Fruit fly (Drosophila melanogaster) whole organism, pupa: Measurements from ENCODE around the gene Piezo.

ENCODE experiments used
- CG10348 ChIP-seq: fragments of 200-800 bp; sonication (Bioruptor generic); IDR thresholded peaks from 2 replicates; pipeline ENCODE4 v1.3.6; 2022; ENCODE audit warnings: missing biosample characterization, missing genetic modification characterization
- CG12605 ChIP-seq: fragments of 200-800 bp; sonication (Bioruptor generic); IDR thresholded peaks from 2 replicates; pipeline ENCODE4 v1.3.6; 2022; ENCODE audit warnings: missing biosample characterization, missing genetic modification characterization
- CG13204 ChIP-seq: fragments of 200-800 bp; sonication (Bioruptor generic); optimal IDR thresholded peaks from 2 replicates; lab custom pipeline; 2018; ENCODE audit warnings: missing biosample characterization, mild to moderate bottlenecking, missing genetic modification characterization, moderate library complexity
- CG14655 ChIP-seq: fragments of 200-800 bp; sonication (Bioruptor generic); optimal IDR thresholded peaks from 3 replicates; lab custom pipeline; 2017; ENCODE audit warnings: mild to moderate bottlenecking, missing biosample characterization, missing genetic modification reagents, missing genetic modification characterization
- CG15710 ChIP-seq: fragments of 200-800 bp; sonication (Bioruptor generic); optimal IDR thresholded peaks from 2 replicates; lab custom pipeline; 2018; ENCODE audit warnings: missing biosample characterization, mild to moderate bottlenecking, missing genetic modification characterization, moderate library complexity
- CG17806 ChIP-seq: fragments of 200-800 bp; sonication (Bioruptor generic); optimal IDR thresholded peaks from 2 replicates; lab custom pipeline; 2018; ENCODE audit warnings: missing biosample characterization, mild to moderate bottlenecking, missing genetic modification characterization, moderate library complexity
- CG32121 ChIP-seq: fragments of 200-800 bp; sonication (Bioruptor generic); IDR thresholded peaks from 2 replicates; pipeline ENCODE4 v1.3.6; 2022; ENCODE audit warnings: missing biosample characterization, missing genetic modification characterization
- CG34367 ChIP-seq: fragments of 200-800 bp; sonication (Bioruptor generic); optimal IDR thresholded peaks from 2 replicates; lab custom pipeline; 2018; ENCODE audit warnings: missing biosample characterization, mild to moderate bottlenecking, missing genetic modification characterization
- CG4496 ChIP-seq: fragments of 200-800 bp; sonication (Bioruptor generic); IDR thresholded peaks from 3 replicates; pipeline ENCODE4 v1.3.6; 2022; ENCODE audit warnings: missing biosample characterization, missing genetic modification characterization
- CG8159 ChIP-seq: fragments of 200-800 bp; sonication (Bioruptor generic); optimal IDR thresholded peaks from 3 replicates; lab custom pipeline; 2018; ENCODE audit warnings: missing biosample characterization, mild to moderate bottlenecking, missing genetic modification characterization, moderate library complexity
- CG8301 ChIP-seq: fragments of 200-800 bp; sonication (Bioruptor generic); optimal IDR thresholded peaks from 2 replicates; lab custom pipeline; 2018; ENCODE audit warnings: missing biosample characterization, mild to moderate bottlenecking, missing genetic modification characterization
- CG9948 ChIP-seq: fragments of 200-800 bp; sonication (Bioruptor generic); optimal IDR thresholded peaks from 2 replicates; lab custom pipeline; 2018; ENCODE audit warnings: missing biosample characterization, mild to moderate bottlenecking, missing genetic modification characterization, moderate library complexity
- D1 ChIP-seq: fragments of 200-800 bp; sonication (Bioruptor generic); optimal IDR thresholded peaks from 2 replicates; lab custom pipeline; 2018; ENCODE audit warnings: missing biosample characterization, mild to moderate bottlenecking, missing genetic modification characterization, moderate library complexity
- EcR ChIP-seq: fragments of 200-800 bp; sonication (Bioruptor generic); optimal IDR thresholded peaks from 3 replicates; lab custom pipeline; 2019; ENCODE audit warnings: missing biosample characterization, missing genetic modification characterization, mild to moderate bottlenecking, moderate library complexity, missing genetic modification reagents
- Ets98B ChIP-seq: fragments of 200-800 bp; sonication (Bioruptor generic); IDR thresholded peaks from 2 replicates; pipeline ENCODE4 v1.3.6; 2022; ENCODE audit warnings: missing biosample characterization, missing genetic modification characterization
- Pif1A ChIP-seq: fragments of 200-800 bp; sonication (Bioruptor generic); optimal IDR thresholded peaks from 3 replicates; lab custom pipeline; 2016; ENCODE audit warnings: missing biosample characterization, missing genetic modification characterization
- Pif1B ChIP-seq: fragments of 200-800 bp; sonication (Bioruptor generic); optimal IDR thresholded peaks from 3 replicates; lab custom pipeline; 2016; ENCODE audit warnings: missing biosample characterization, missing genetic modification characterization
- Snoo ChIP-seq: fragments of 200-800 bp; sonication (Bioruptor generic); optimal IDR thresholded peaks from 3 replicates; lab custom pipeline; 2017; ENCODE audit warnings: missing biosample characterization, mild to moderate bottlenecking, missing genetic modification characterization, inconsistent platforms
- fd96Ca ChIP-seq: fragments of 200-800 bp; sonication (Bioruptor generic); IDR thresholded peaks from 3 replicates; pipeline ENCODE4 v1.3.6; 2022; ENCODE audit warnings: missing biosample characterization, missing genetic modification characterization
- gl ChIP-seq: fragments of 200-800 bp; sonication (Bioruptor generic); optimal IDR thresholded peaks from 2 replicates; lab custom pipeline; 2018; ENCODE audit warnings: missing biosample characterization, mild to moderate bottlenecking, missing genetic modification characterization
- rn ChIP-seq: fragments of 200-800 bp; sonication (Bioruptor generic); IDR thresholded peaks from 2 replicates; pipeline ENCODE4 v1.3.6; 2022; ENCODE audit warnings: missing biosample characterization, missing genetic modification characterization

The Piezo gene

dm6 chr2L:8129996-8130641 is 32.8 kb upstream of the Piezo start:
- TF ChIP-seq EcR (GFP tag; lab: Kevin White, UChicago) (peak; percentile 59), Ets98B (GFP tag; lab: Robert Waterston, UW) (no peak), D1 (no peak)

dm6 chr2L:8130729-8131128 is 32.1 kb upstream of the Piezo start:
- TF ChIP-seq CG8301 (tag; lab: Kevin White, UChicago) = no peak
- no peak for TF ChIP-seq CG4496 (GFP tag; lab: Robert Waterston, UW)
- no peak for TF ChIP-seq Pif1A
- TF ChIP-seq CG9948 (tag; lab: Kevin White, UChicago) = no peak

DNA sequence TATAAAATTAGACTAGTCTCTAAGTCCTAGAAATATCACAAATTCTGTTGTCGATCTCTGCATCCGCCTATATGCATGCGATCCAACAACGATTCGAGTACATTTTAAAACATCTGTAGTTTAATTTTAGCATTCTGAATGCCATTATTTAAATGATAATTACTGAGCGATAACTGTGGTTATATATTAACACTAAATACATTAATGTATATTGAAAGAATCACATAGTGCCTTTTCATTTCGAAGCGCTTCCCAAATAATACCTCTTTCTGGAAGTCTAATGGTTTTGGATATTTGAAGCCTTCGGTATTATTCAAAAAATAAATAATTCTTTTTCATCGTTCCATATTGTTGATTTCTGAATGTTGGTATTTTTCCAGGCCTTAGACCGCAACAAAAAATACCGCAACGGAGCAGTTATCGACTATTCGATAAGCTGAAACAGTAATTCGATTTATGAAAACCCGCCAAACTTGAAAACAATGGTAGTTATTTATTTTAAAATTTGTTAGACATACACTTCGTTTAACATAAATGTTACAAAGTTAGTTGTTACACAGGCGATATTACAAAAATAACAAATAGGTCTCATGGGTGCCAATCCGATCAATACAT is 29.0 kb upstream of the Piezo start:
- TF ChIP-seq CG8301 (tag; lab: Kevin White, UChicago) (no peak), fd96Ca (no peak), Pif1B (GFP tag; lab: Kevin White, UChicago) (no peak), CG4496 (GFP tag; lab: Robert Waterston, UW) (no peak), CG34367 (tag; lab: Kevin White, UChicago) (no peak), CG8159 (tag; lab: Kevin White, UChicago) (no peak), CG12605 (GFP tag; lab: Robert Waterston, UW) (no peak), CG14655 (no peak), CG32121 (GFP tag; lab: Robert Waterston, UW) (no peak), CG15710 (tag; lab: Kevin White, UChicago) (no peak), gl (tag; lab: Kevin White, UChicago) (no peak), rn (GFP tag; lab: Robert Waterston, UW) (no peak), CG9948 (tag; lab: Kevin White, UChicago) (no peak), CG13204 (GFP tag; lab: Kevin White, UChicago) (no peak), Snoo (no peak), CG17806 (tag; lab: Kevin White, UChicago) (no peak)

dm6 chr2L:8142760-8143159 is 20.1 kb upstream of the Piezo start:
- TF ChIP-seq CG8301 (tag; lab: Kevin White, UChicago) (no peak), CG10348 (no peak), Snoo (no peak)
- TF ChIP-seq, all 21 proteins: peak for 0

DNA sequence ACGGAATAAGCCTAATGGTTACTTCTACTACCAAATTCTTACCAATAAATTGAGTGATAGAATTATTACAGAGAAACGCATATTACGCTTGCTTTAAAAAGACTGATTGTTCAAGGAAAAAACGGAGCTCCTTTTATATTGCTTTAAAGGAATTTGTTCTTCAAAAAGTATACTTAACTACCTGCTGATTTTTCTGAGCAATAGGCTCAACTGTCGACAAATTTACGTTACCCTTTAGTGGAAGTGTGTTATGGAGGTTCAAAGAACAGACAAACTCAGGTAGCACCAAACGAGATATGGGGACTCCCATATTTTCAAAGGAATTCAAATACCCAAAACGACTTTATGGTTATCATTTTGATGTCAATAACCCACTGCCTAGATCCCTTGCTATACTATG is 18.9 kb upstream of the Piezo start, which contains the start of gene CG42762:
Gene CG42762, minus strand, starts transcription at position 101 of the 400 bp plus-strand sequence.
- TF ChIP-seq CG34367 (tag; lab: Kevin White, UChicago) (no peak), fd96Ca (no peak), CG9948 (tag; lab: Kevin White, UChicago) (no peak), Ets98B (GFP tag; lab: Robert Waterston, UW) (no peak), EcR (GFP tag; lab: Kevin White, UChicago) (no peak), CG10348 (no peak), rn (GFP tag; lab: Robert Waterston, UW) (no peak), Snoo (no peak), CG32121 (GFP tag; lab: Robert Waterston, UW) (no peak), Pif1A (no peak), CG13204 (GFP tag; lab: Kevin White, UChicago) (no peak), gl (tag; lab: Kevin White, UChicago) (no peak), CG17806 (tag; lab: Kevin White, UChicago) (no peak), D1 (no peak)

- TF ChIP-seq Snoo = no peak
- no peak for TF ChIP-seq fd96Ca
- TF ChIP-seq D1 = no peak
- TF ChIP-seq CG12605 (GFP tag; lab: Robert Waterston, UW) = no peak
- no peak for TF ChIP-seq CG17806 (tag; lab: Kevin White, UChicago)
- no peak for TF ChIP-seq CG4496 (GFP tag; lab: Robert Waterston, UW)
- TF ChIP-seq CG8159 (tag; lab: Kevin White, UChicago) = no peak
- TF ChIP-seq CG32121 (GFP tag; lab: Robert Waterston, UW) = no peak
- no peak for TF ChIP-seq CG8301 (tag; lab: Kevin White, UChicago)
- TF ChIP-seq CG10348 = no peak
- no peak for TF ChIP-seq EcR (GFP tag; lab: Kevin White, UChicago)
- no peak for TF ChIP-seq gl (tag; lab: Kevin White, UChicago)
- no peak for TF ChIP-seq Pif1A
- no peak for TF ChIP-seq CG15710 (tag; lab: Kevin White, UChicago)
- no peak for TF ChIP-seq CG14655
- no peak for TF ChIP-seq rn (GFP tag; lab: Robert Waterston, UW)
- TF ChIP-seq CG34367 (tag; lab: Kevin White, UChicago) = no peak
- TF ChIP-seq CG9948 (tag; lab: Kevin White, UChicago) = no peak
- no peak for TF ChIP-seq CG13204 (GFP tag; lab: Kevin White, UChicago)
Observed at dm6 chr2L:8145067-8145808, 17.6 kb upstream of the Piezo start, which contains the start of the genes CG42763 and CG43394. TSS of gene CG42763 (minus strand) at chr2L:8145107. TSS of gene CG43394 (plus strand) at chr2L:8145758.
